Worm (Caenorhabditis elegans) whole organism, L2 larva: ENCODE data around the gene T28A11.3.
A peak's percentile ranks its signal among the peaks of the same experiment; 100 is the strongest.

Source experiments
- C34F6.9 ChIP-seq: fragments of 150-350 bp; optimal IDR thresholded peaks from 2 replicates; lab custom pipeline; 2014; ENCODE audit warnings: missing biosample characterization, missing genetic modification characterization
- F13H6.1 ChIP-seq: sonication (generic microtip); optimal IDR thresholded peaks from 2 replicates; lab custom pipeline; 2016; ENCODE audit warnings: missing genetic modification characterization, missing compliant biosample characterization
- R02D3.7 ChIP-seq: fragments of 150-350 bp; optimal IDR thresholded peaks from 2 replicates; lab custom pipeline; 2014; ENCODE audit warnings: missing biosample characterization, missing genetic modification characterization
- alr-1 ChIP-seq: fragments of 150-350 bp; optimal IDR thresholded peaks from 2 replicates; lab custom pipeline; 2014; ENCODE audit warnings: missing biosample characterization, missing genetic modification characterization
- aly-2 ChIP-seq: fragments of 150-350 bp; optimal IDR thresholded peaks from 2 replicates; lab custom pipeline; 2014; ENCODE audit warnings: missing biosample characterization, missing genetic modification characterization
- ama-1 ChIP-seq: fragments of 150-350 bp; optimal IDR thresholded peaks from 2 replicates; lab custom pipeline; 2018; ENCODE audit warnings: inconsistent platforms
- blmp-1 ChIP-seq: sonication (generic microtip); optimal IDR thresholded peaks from 2 replicates; lab custom pipeline; 2017; ENCODE audit warnings: missing genetic modification characterization, mild to moderate bottlenecking, missing compliant biosample characterization, antibody characterized with exemption, moderate library complexity; ENCODE audit not compliant: insufficient read depth
- ceh-82 ChIP-seq: fragments of 150-350 bp; optimal IDR thresholded peaks from 2 replicates; lab custom pipeline; 2014; ENCODE audit warnings: missing biosample characterization, missing genetic modification characterization
- dmd-4 ChIP-seq: sonication (generic microtip); optimal IDR thresholded peaks from 2 replicates; lab custom pipeline; 2017; ENCODE audit warnings: missing biosample characterization, missing genetic modification characterization
- elt-3 ChIP-seq: sonication (generic microtip); optimal IDR thresholded peaks from 2 replicates; lab custom pipeline; 2017; ENCODE audit warnings: missing biosample characterization, missing genetic modification characterization
- lin-13 ChIP-seq: fragments of 150-350 bp; optimal IDR thresholded peaks from 2 replicates; lab custom pipeline; 2014; ENCODE audit warnings: missing biosample characterization, missing genetic modification reagents, missing genetic modification characterization
- lsy-2 ChIP-seq, 2 experiments: fragments of 150-350 bp in 1 of 2; sonication (generic microtip) in 1 of 2; optimal IDR thresholded peaks; 2 replicates each; lab custom pipeline; 2014 to 2017; ENCODE audit warnings: missing biosample characterization in 2 of 2, missing genetic modification characterization in 2 of 2
- mab-5 ChIP-seq: fragments of 150-350 bp; optimal IDR thresholded peaks from 2 replicates; lab custom pipeline; 2014; ENCODE audit warnings: missing biosample characterization, missing genetic modification characterization
- mbf-1 ChIP-seq: sonication (generic microtip); optimal IDR thresholded peaks from 2 replicates; lab custom pipeline; 2017; ENCODE audit warnings: missing biosample characterization, missing genetic modification characterization
- mdl-1 ChIP-seq, 2 experiments: fragments of 150-350 bp in 1 of 2; sonication (generic microtip) in 1 of 2; optimal IDR thresholded peaks; 2 replicates each; lab custom pipeline; 2017; ENCODE audit warnings: missing biosample characterization in 2 of 2, missing genetic modification characterization in 2 of 2
- nhr-10 ChIP-seq: sonication (generic microtip); optimal IDR thresholded peaks from 2 replicates; lab custom pipeline; 2017; ENCODE audit warnings: missing biosample characterization, missing genetic modification characterization
- nhr-11 ChIP-seq: fragments of 150-350 bp; optimal IDR thresholded peaks from 2 replicates; lab custom pipeline; 2014; ENCODE audit warnings: missing biosample characterization, missing genetic modification characterization
- nhr-129 ChIP-seq: fragments of 150-350 bp; optimal IDR thresholded peaks from 2 replicates; lab custom pipeline; 2014; ENCODE audit warnings: missing biosample characterization, missing genetic modification characterization
- nhr-21 ChIP-seq: fragments of 150-350 bp; optimal IDR thresholded peaks from 2 replicates; lab custom pipeline; 2014; ENCODE audit warnings: missing biosample characterization, missing genetic modification characterization
- nhr-23 ChIP-seq: fragments of 150-350 bp; optimal IDR thresholded peaks from 2 replicates; lab custom pipeline; 2014; ENCODE audit warnings: missing biosample characterization, missing genetic modification reagents, missing genetic modification characterization
- nhr-237 ChIP-seq: fragments of 150-350 bp; optimal IDR thresholded peaks from 2 replicates; lab custom pipeline; 2014; ENCODE audit warnings: missing biosample characterization, missing genetic modification characterization
- nhr-25 ChIP-seq: fragments of 150-350 bp; sonication (generic microtip); optimal IDR thresholded peaks from 3 replicates; lab custom pipeline; 2014; ENCODE audit warnings: missing biosample characterization, missing genetic modification characterization
- nhr-6 ChIP-seq: fragments of 150-350 bp; optimal IDR thresholded peaks from 2 replicates; lab custom pipeline; 2014; ENCODE audit warnings: missing biosample characterization, missing genetic modification characterization
- nhr-77 ChIP-seq: fragments of 150-350 bp; optimal IDR thresholded peaks from 2 replicates; lab custom pipeline; 2014; ENCODE audit warnings: missing biosample characterization, missing genetic modification characterization
- peb-1 ChIP-seq: fragments of 150-350 bp; optimal IDR thresholded peaks from 2 replicates; lab custom pipeline; 2014; ENCODE audit warnings: missing biosample characterization, missing genetic modification characterization
- skn-1 ChIP-seq: sonication (generic microtip); optimal IDR thresholded peaks from 2 replicates; lab custom pipeline; 2017; ENCODE audit warnings: missing biosample characterization, missing genetic modification characterization
- sma-3 ChIP-seq: sonication (generic microtip); optimal IDR thresholded peaks from 2 replicates; lab custom pipeline; 2016; ENCODE audit warnings: missing genetic modification reagents, missing genetic modification characterization, missing compliant biosample characterization
- sma-9 ChIP-seq, 2 experiments: fragments of 150-350 bp in 1 of 2; sonication (generic microtip) in 1 of 2; optimal IDR thresholded peaks; 2 replicates each; lab custom pipeline; 2014 to 2016; ENCODE audit warnings: missing genetic modification characterization in 2 of 2, mild to moderate bottlenecking in 1 of 2, missing biosample characterization in 1 of 2, missing compliant biosample characterization in 1 of 2, missing genetic modification reagents in 1 of 2, moderate library complexity in 1 of 2
- snpc-4 ChIP-seq: fragments of 150-350 bp; optimal IDR thresholded peaks from 2 replicates; lab custom pipeline; 2014; ENCODE audit warnings: missing biosample characterization, missing genetic modification characterization
- unc-39 ChIP-seq: fragments of 150-350 bp; optimal IDR thresholded peaks from 2 replicates; lab custom pipeline; 2014; ENCODE audit warnings: missing biosample characterization, missing genetic modification characterization
- unc-55 ChIP-seq: fragments of 150-350 bp; sonication (generic microtip); optimal IDR thresholded peaks from 3 replicates; lab custom pipeline; 2014; ENCODE audit warnings: missing biosample characterization, missing genetic modification reagents, missing genetic modification characterization
- unc-62 ChIP-seq: fragments of 150-350 bp; optimal IDR thresholded peaks from 2 replicates; lab custom pipeline; 2014; ENCODE audit warnings: missing biosample characterization, missing genetic modification reagents, missing genetic modification characterization
- ztf-1 ChIP-seq: fragments of 200-800 bp; sonication (Bioruptor generic); conservative IDR thresholded peaks from 2 replicates; pipeline ENCODE4 v1.3.6; 2022; ENCODE audit warnings: missing genetic modification characterization, missing compliant biosample characterization
- ztf-11 ChIP-seq: sonication (generic microtip); optimal IDR thresholded peaks from 2 replicates; lab custom pipeline; 2017; ENCODE audit warnings: missing biosample characterization, missing genetic modification characterization

The T28A11.3 gene

DNA sequence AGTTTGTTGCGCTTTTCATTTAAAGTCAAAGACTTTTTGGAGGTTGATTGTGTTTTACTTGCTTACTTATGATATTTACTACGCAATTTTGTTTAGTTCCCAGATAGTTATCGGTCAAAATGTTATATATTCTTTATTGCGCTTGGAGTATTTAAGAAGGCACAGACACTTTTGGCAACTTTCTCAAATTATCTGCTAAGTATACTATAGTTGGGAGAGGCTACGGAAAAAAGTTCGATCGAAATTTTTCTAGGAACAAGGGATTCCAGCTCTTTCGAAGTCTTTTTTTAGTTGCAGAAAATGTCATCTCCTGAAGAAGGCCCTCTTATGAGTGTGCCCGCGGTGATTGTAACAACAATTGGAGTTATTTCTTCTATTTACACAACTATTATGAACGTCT lies 15.1 kb upstream of the T28A11.3 start, which contains the start of gene srbc-5:
TSS of gene srbc-5 (plus strand) at position 301 of the 400 bp plus-strand sequence.
- TF ChIP-seq nhr-25 (no peak), F13H6.1 (tag; lab: Kevin White, UChicago) (no peak)
- TF ChIP-seq, all 48 proteins: peak for 0

DNA sequence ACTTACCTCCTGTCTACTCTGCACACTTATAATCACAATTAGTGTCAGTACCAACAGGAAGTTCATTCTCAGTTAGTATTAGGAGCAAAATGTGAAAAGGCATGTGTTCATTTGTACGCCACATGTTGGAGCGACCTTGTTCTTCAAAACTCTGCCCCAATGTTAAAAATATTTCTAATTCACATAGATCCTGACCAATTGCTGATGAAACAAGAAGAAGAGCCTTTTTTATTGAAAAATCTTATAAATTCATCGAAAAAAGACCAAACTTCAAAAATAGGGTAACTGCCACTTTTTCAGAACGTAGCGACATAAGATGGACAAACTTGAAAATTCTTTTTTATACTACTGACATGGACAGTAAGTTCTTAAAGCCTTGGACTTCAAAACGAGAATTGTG lies 8.9 kb upstream of the T28A11.3 start, which contains the start of gene T28A11.17:
TSS of gene T28A11.17 (minus strand) at position 101 of the 400 bp plus-strand sequence.
- no peak for TF ChIP-seq elt-3 (tag; lab: Kevin White, UChicago)
- no peak for TF ChIP-seq lsy-2 (tag; optimal IDR thresholded peaks at IDR 0.05; lab: Kevin White, UChicago)
- TF ChIP-seq dmd-4 (tag; lab: Kevin White, UChicago) = no peak
- TF ChIP-seq ztf-1 (GFP tag; lab: Robert Waterston, UW) = no peak
- no peak for TF ChIP-seq unc-39 (tag; lab: Kevin White, UChicago)
- TF ChIP-seq blmp-1 (tag; lab: Kevin White, UChicago) = no peak
- TF ChIP-seq nhr-23 (tag; lab: Kevin White, UChicago) = no peak
- TF ChIP-seq alr-1 (tag; lab: Kevin White, UChicago) = no peak
- TF ChIP-seq unc-55 = no peak
- TF ChIP-seq skn-1 (tag; lab: Kevin White, UChicago) = no peak
- TF ChIP-seq lin-13 (GFP tag; lab: Kevin White, UChicago) = no peak
- TF ChIP-seq C34F6.9 (tag; lab: Kevin White, UChicago) = no peak
- TF ChIP-seq snpc-4 = no peak
- no peak for TF ChIP-seq nhr-6 (tag; lab: Kevin White, UChicago)
- no peak for TF ChIP-seq mbf-1
- TF ChIP-seq nhr-21 (tag; lab: Kevin White, UChicago) = no peak
- no peak for TF ChIP-seq R02D3.7 (tag; lab: Kevin White, UChicago)
- no peak for TF ChIP-seq unc-62 (GFP tag; lab: Kevin White, UChicago)
- no peak for TF ChIP-seq ama-1
- TF ChIP-seq F13H6.1 (tag; lab: Kevin White, UChicago) = no peak

DNA sequence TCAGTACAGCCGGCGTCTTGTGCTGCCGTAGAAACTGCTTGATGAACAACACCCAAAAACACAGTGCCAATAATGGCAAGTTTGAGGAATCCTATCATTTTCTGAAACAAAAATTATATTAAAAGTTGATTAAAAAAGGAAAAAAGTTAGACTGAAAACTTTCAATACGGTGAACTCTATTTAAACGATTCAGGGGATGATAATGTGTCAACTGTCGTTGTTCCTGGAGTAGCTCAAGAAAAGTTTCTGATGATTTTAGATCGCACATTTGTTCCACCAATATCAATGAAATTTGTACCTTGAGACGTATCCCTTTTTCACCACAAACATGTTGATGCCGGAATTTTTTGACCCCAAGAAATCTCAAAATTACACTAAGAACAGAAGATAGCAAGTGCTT lies 7.2 kb upstream of the T28A11.3 start, which contains the start of gene T28A11.18:
TSS of gene T28A11.18 (minus strand) at position 101 of the 400 bp plus-strand sequence.
- TF ChIP-seq ztf-11 = no peak
- TF ChIP-seq mdl-1 (tag; optimal IDR thresholded peaks at IDR 0.05; lab: Kevin White, UChicago) = no peak
- TF ChIP-seq nhr-10 (tag; lab: Kevin White, UChicago) = no peak
- no peak for TF ChIP-seq lsy-2 (tag; optimal IDR thresholded peaks at IDR 0.05; lab: Kevin White, UChicago)

DNA sequence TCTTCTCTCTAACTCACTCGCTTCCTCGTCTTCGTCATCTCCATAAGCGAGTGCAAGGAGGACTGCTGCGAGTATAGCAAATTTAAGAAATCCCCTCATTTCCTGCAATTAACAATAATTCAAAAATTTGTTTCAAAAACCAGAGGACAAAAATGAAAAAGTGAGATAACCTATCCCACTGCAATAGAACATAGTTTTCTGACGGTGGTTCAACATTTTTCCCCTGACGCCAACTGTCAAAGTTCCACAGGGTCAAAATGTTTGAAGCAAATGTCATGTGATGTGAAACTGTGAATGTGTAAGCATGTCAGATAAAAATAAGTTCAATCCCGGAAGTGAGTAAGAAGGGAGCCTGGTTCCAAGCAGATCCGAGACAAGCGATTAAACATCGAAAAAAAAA lies 5.7 kb upstream of the T28A11.3 start, which contains the start of gene T28A11.19:
TSS of gene T28A11.19 (minus strand) at position 108 of the 400 bp plus-strand sequence.
- no peak for TF ChIP-seq mab-5
- peak; percentile 33 for TF ChIP-seq sma-9 (GFP tag; optimal IDR thresholded peaks at IDR 0.05; lab: Kevin White, UChicago)
- no peak for TF ChIP-seq sma-9 (tag; optimal IDR thresholded peaks at IDR 0.05; lab: Kevin White, UChicago)
- TF ChIP-seq ztf-11 = no peak
- TF ChIP-seq ama-1 = no peak

DNA sequence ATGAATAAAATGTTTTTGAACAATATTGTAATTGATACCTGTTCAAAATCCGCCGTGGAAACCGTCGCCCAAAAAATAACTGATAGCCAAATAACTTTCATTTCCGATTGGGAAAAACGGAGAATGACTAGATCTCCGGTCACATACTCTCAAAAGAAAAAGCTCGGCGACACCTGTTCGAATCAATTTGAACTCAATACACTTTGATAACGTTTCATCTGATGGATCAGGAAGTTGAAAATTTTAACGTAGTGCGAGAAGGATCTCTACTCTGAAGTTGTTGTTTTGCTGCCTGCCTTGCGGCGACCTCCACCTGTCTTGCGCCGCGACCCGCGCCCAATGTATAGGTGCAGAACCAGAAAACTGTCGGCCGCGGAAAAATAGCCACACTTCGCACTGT lies 2.0 kb upstream of the T28A11.3 start, which contains the start of gene T28A11.20:
TSS of gene T28A11.20 (minus strand) at position 101 of the 400 bp plus-strand sequence.
- TF ChIP-seq sma-3 (no peak), nhr-77 (no peak), elt-3 (tag; lab: Kevin White, UChicago) (no peak), peb-1 (no peak)
- TF ChIP-seq, all 48 proteins: peak for 0

DNA sequence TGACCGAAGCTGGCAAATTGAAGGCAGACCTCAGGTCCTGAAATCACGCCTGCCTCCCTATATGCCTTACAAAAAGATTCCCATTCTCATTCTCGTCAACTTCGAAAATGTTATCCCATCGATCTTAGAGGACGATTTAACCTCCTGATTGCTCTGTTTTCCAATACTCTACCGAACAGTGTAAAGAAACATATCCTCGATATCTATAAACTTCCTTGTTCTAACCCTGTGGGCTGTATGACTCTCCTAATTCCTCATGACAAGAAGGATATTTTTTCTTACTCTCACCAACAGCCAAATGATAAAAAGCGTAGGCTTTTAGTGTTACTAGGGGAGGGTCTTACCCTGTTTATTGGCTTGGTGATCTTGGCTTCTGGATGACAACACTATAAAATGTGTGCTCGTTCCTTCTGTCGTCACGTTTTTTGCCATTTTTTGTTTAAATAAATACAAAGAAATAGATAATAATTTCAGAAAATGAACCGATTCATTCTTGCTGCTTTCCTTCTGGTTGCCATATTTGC lies 1.5 kb upstream of the T28A11.3 start, which contains the start of gene T28A11.4:
TSS of gene T28A11.4 (plus strand) at position 474 of the 524 bp plus-strand sequence.
- TF ChIP-seq ceh-82 (tag; lab: Kevin White, UChicago) (no peak), nhr-237 (tag; lab: Kevin White, UChicago) (no peak), nhr-23 (tag; lab: Kevin White, UChicago) (no peak), nhr-129 (tag; lab: Kevin White, UChicago) (no peak), blmp-1 (tag; lab: Kevin White, UChicago) (no peak), aly-2 (no peak), alr-1 (tag; lab: Kevin White, UChicago) (no peak), unc-62 (GFP tag; lab: Kevin White, UChicago) (no peak), mab-5 (no peak), sma-9 (GFP tag; optimal IDR thresholded peaks at IDR 0.05; lab: Kevin White, UChicago) (no peak), sma-9 (tag; optimal IDR thresholded peaks at IDR 0.05; lab: Kevin White, UChicago) (no peak), nhr-10 (tag; lab: Kevin White, UChicago) (no peak), snpc-4 (no peak), nhr-11 (tag; lab: Kevin White, UChicago) (no peak)
